Worm (Caenorhabditis elegans) whole organism, L1 larva: ENCODE data around the gene sam-4.
A peak's percentile ranks its signal among the peaks of the same experiment; 100 is the strongest.

Experiments
- C16A3.4 ChIP-seq: fragments of 150-350 bp; optimal IDR thresholded peaks from 2 replicates; lab custom pipeline; 2014; ENCODE audit warnings: missing biosample characterization, missing genetic modification characterization
- C34B4.2 ChIP-seq: sonication (generic microtip); optimal IDR thresholded peaks from 2 replicates; lab custom pipeline; 2017; ENCODE audit warnings: mild to moderate bottlenecking, missing genetic modification characterization, missing compliant biosample characterization
- alr-1 ChIP-seq: fragments of 200-800 bp; sonication (Bioruptor generic); optimal IDR thresholded peaks from 2 replicates; lab custom pipeline; 2018; ENCODE audit warnings: borderline replicate concordance, mild to moderate bottlenecking, missing genetic modification characterization, missing compliant biosample characterization
- aly-2 ChIP-seq: fragments of 150-350 bp; optimal IDR thresholded peaks from 2 replicates; lab custom pipeline; 2014; ENCODE audit warnings: missing biosample characterization, missing genetic modification characterization
- ceh-82 ChIP-seq, 3 experiments: fragments of 150-350 bp in 1 of 3; sonication (generic microtip) in 2 of 3; optimal IDR thresholded peaks; 2 replicates each; lab custom pipeline; 2014 to 2017; ENCODE audit warnings: missing biosample characterization in 3 of 3, missing genetic modification characterization in 3 of 3
- ceh-88 ChIP-seq: fragments of 200-800 bp; sonication (Bioruptor generic); IDR thresholded peaks from 2 replicates; pipeline ENCODE4 v1.3.6; 2022; ENCODE audit warnings: missing genetic modification characterization, missing compliant biosample characterization
- ceh-90 ChIP-seq: sonication (generic microtip); optimal IDR thresholded peaks from 2 replicates; lab custom pipeline; 2016; ENCODE audit warnings: missing genetic modification characterization, missing compliant biosample characterization
- dsc-1 ChIP-seq: sonication (generic microtip); optimal IDR thresholded peaks from 2 replicates; lab custom pipeline; 2016; ENCODE audit warnings: mild to moderate bottlenecking, missing genetic modification characterization, missing compliant biosample characterization
- efl-1 ChIP-seq, 4 experiments: fragments of 150-350 bp; optimal IDR thresholded peaks in 3 of 4; peaks in 1 of 4; 1 replicate in 1 of 4; 2 replicates in 3 of 4; lab custom pipeline; 2014; ENCODE audit warnings: missing biosample characterization in 2 of 4, missing genetic modification characterization in 2 of 4, missing genetic modification reagents in 2 of 4
- elt-2 ChIP-seq: sonication (generic microtip); optimal IDR thresholded peaks from 2 replicates; lab custom pipeline; 2016; ENCODE audit warnings: missing genetic modification characterization, mild to moderate bottlenecking, inconsistent platforms, missing compliant biosample characterization, missing genetic modification reagents
- elt-3 ChIP-seq, 6 experiments: fragments of 150-350 bp in 1 of 6; sonication (generic microtip); optimal IDR thresholded peaks; 2 replicates each; lab custom pipeline; 2017 to 2018; ENCODE audit warnings: missing biosample characterization in 6 of 6, missing genetic modification characterization in 6 of 6, inconsistent platforms in 1 of 6
- ets-5 ChIP-seq: fragments of 200-800 bp; sonication (Bioruptor generic); IDR thresholded peaks from 2 replicates; pipeline ENCODE4 v1.3.6; 2022; ENCODE audit warnings: missing genetic modification characterization, missing compliant biosample characterization
- fkh-10 ChIP-seq: sonication (generic microtip); optimal IDR thresholded peaks from 2 replicates; lab custom pipeline; 2017; ENCODE audit warnings: missing biosample characterization, missing genetic modification reagents, missing genetic modification characterization
- fkh-4 ChIP-seq: sonication (generic microtip); optimal IDR thresholded peaks from 2 replicates; lab custom pipeline; 2016; ENCODE audit warnings: missing compliant biosample characterization, missing genetic modification characterization, borderline replicate concordance
- fos-1 ChIP-seq: fragments of 150-350 bp; optimal IDR thresholded peaks from 2 replicates; lab custom pipeline; 2014; ENCODE audit warnings: missing biosample characterization, missing genetic modification characterization
- grh-1 ChIP-seq: fragments of 200-800 bp; sonication (Bioruptor generic); IDR thresholded peaks from 2 replicates; pipeline ENCODE4 v1.3.6; 2022; ENCODE audit warnings: missing genetic modification reagents, missing genetic modification characterization, missing compliant biosample characterization
- hlh-17 ChIP-seq: fragments of 200-800 bp; sonication (Bioruptor generic); optimal IDR thresholded peaks from 2 replicates; lab custom pipeline; 2018; ENCODE audit warnings: missing genetic modification characterization, mild to moderate bottlenecking, missing compliant biosample characterization, moderate library complexity, borderline replicate concordance
- hlh-4 ChIP-seq: sonication (generic microtip); optimal IDR thresholded peaks from 2 replicates; lab custom pipeline; 2016; ENCODE audit warnings: mild to moderate bottlenecking, missing genetic modification characterization, missing compliant biosample characterization
- irx-1 ChIP-seq: sonication (generic microtip); optimal IDR thresholded peaks from 2 replicates; lab custom pipeline; 2016; ENCODE audit warnings: missing genetic modification characterization, missing compliant biosample characterization
- jun-1 ChIP-seq: fragments of 150-350 bp; optimal IDR thresholded peaks from 2 replicates; lab custom pipeline; 2014; ENCODE audit warnings: missing biosample characterization, missing genetic modification reagents, missing genetic modification characterization
- lin-13 ChIP-seq: fragments of 150-350 bp; optimal IDR thresholded peaks from 2 replicates; lab custom pipeline; 2014; ENCODE audit warnings: missing biosample characterization, missing genetic modification reagents, missing genetic modification characterization
- lin-14 ChIP-seq: fragments of 200-800 bp; sonication (Bioruptor generic); optimal IDR thresholded peaks from 2 replicates; lab custom pipeline; 2018; ENCODE audit warnings: mild to moderate bottlenecking, missing genetic modification characterization, moderate library complexity, missing compliant biosample characterization
- lin-15B ChIP-seq: fragments of 150-350 bp; sonication (generic microtip); optimal IDR thresholded peaks from 3 replicates; lab custom pipeline; 2014; ENCODE audit warnings: missing biosample characterization, missing genetic modification characterization
- lin-35 ChIP-seq, 2 experiments: fragments of 150-350 bp; optimal IDR thresholded peaks; 2 replicates each; lab custom pipeline; 2014; ENCODE audit warnings: missing biosample characterization in 2 of 2, missing genetic modification characterization in 2 of 2, missing genetic modification reagents in 2 of 2
- lin-39 ChIP-seq: fragments of 150-350 bp; optimal IDR thresholded peaks from 2 replicates; lab custom pipeline; 2014; ENCODE audit warnings: missing biosample characterization, missing genetic modification reagents, missing genetic modification characterization
- lir-3 ChIP-seq: sonication (generic microtip); optimal IDR thresholded peaks from 2 replicates; lab custom pipeline; 2016; ENCODE audit warnings: mild to moderate bottlenecking, missing genetic modification characterization, moderate library complexity, missing compliant biosample characterization; ENCODE audit not compliant: poor library complexity
- lsy-2 ChIP-seq, 2 experiments: fragments of 150-350 bp; optimal IDR thresholded peaks; 2 replicates each; lab custom pipeline; 2014; ENCODE audit warnings: missing biosample characterization in 2 of 2, missing genetic modification characterization in 2 of 2
- mdl-1 ChIP-seq, 2 experiments: fragments of 150-350 bp; optimal IDR thresholded peaks; 2 replicates each; lab custom pipeline; 2014 to 2017; ENCODE audit warnings: missing biosample characterization in 2 of 2, missing genetic modification characterization in 2 of 2, inconsistent platforms in 1 of 2
- mef-2 ChIP-seq: fragments of 150-350 bp; optimal IDR thresholded peaks from 2 replicates; lab custom pipeline; 2014; ENCODE audit warnings: missing biosample characterization, missing genetic modification characterization
- mep-1 ChIP-seq: fragments of 150-350 bp; optimal IDR thresholded peaks from 2 replicates; lab custom pipeline; 2014; ENCODE audit warnings: missing biosample characterization, missing genetic modification characterization
- nhr-11 ChIP-seq: fragments of 150-350 bp; optimal IDR thresholded peaks from 2 replicates; lab custom pipeline; 2014; ENCODE audit warnings: missing biosample characterization, missing genetic modification characterization
- nhr-12 ChIP-seq: sonication (generic microtip); optimal IDR thresholded peaks from 2 replicates; lab custom pipeline; 2017; ENCODE audit warnings: missing biosample characterization, missing genetic modification characterization
- nhr-19 ChIP-seq: fragments of 200-800 bp; sonication (Bioruptor generic); conservative IDR thresholded peaks from 2 replicates; pipeline ENCODE4 v1.3.6; 2022; ENCODE audit warnings: missing genetic modification characterization, missing compliant biosample characterization
- nhr-20 ChIP-seq: sonication (generic microtip); optimal IDR thresholded peaks from 2 replicates; lab custom pipeline; 2016; ENCODE audit warnings: mild to moderate bottlenecking, missing genetic modification characterization, missing compliant biosample characterization
- nhr-237 ChIP-seq: fragments of 150-350 bp; optimal IDR thresholded peaks from 2 replicates; lab custom pipeline; 2014; ENCODE audit warnings: missing biosample characterization, missing genetic modification characterization
- nhr-47 ChIP-seq: sonication (generic microtip); optimal IDR thresholded peaks from 2 replicates; lab custom pipeline; 2016; ENCODE audit warnings: mild to moderate bottlenecking, missing genetic modification characterization, moderate library complexity, missing compliant biosample characterization
- nhr-76 ChIP-seq: sonication (generic microtip); optimal IDR thresholded peaks from 2 replicates; lab custom pipeline; 2017; ENCODE audit warnings: missing biosample characterization, missing genetic modification characterization
- nhr-77 ChIP-seq: fragments of 150-350 bp; optimal IDR thresholded peaks from 2 replicates; lab custom pipeline; 2014; ENCODE audit warnings: missing biosample characterization, missing genetic modification characterization
- nhr-85 ChIP-seq: sonication (generic microtip); peaks from one replicate; lab custom pipeline; 2016; ENCODE audit warnings: missing genetic modification characterization, inconsistent platforms, missing compliant biosample characterization
- pqm-1 ChIP-seq: sonication (generic microtip); optimal IDR thresholded peaks from 3 replicates; lab custom pipeline; 2017; ENCODE audit warnings: missing biosample characterization, missing genetic modification characterization
- rnt-1 ChIP-seq: sonication (generic microtip); optimal IDR thresholded peaks from 2 replicates; lab custom pipeline; 2016; ENCODE audit warnings: mild to moderate bottlenecking, missing genetic modification characterization, moderate library complexity, missing compliant biosample characterization
- snpc-4 ChIP-seq: fragments of 150-350 bp; optimal IDR thresholded peaks from 2 replicates; lab custom pipeline; 2014; ENCODE audit warnings: missing biosample characterization, missing genetic modification characterization
- snu-23 ChIP-seq: sonication (generic microtip); optimal IDR thresholded peaks from 2 replicates; lab custom pipeline; 2016; ENCODE audit warnings: missing genetic modification characterization, missing compliant biosample characterization
- sox-4 ChIP-seq: sonication (generic microtip); optimal IDR thresholded peaks from 2 replicates; lab custom pipeline; 2016; ENCODE audit warnings: missing genetic modification characterization, missing compliant biosample characterization
- sptf-1 ChIP-seq: fragments of 150-350 bp; optimal IDR thresholded peaks from 2 replicates; lab custom pipeline; 2014; ENCODE audit warnings: missing biosample characterization, missing genetic modification characterization
- sup-37 ChIP-seq: fragments of 200-800 bp; sonication (Bioruptor generic); optimal IDR thresholded peaks from 2 replicates; lab custom pipeline; 2018; ENCODE audit warnings: mild to moderate bottlenecking, missing genetic modification characterization, missing compliant biosample characterization
- tlp-1 ChIP-seq: fragments of 150-350 bp; optimal IDR thresholded peaks from 2 replicates; lab custom pipeline; 2014; ENCODE audit warnings: missing biosample characterization, missing genetic modification characterization
- unc-130 ChIP-seq: fragments of 150-350 bp; optimal IDR thresholded peaks from 2 replicates; lab custom pipeline; 2017; ENCODE audit warnings: missing biosample characterization, missing genetic modification characterization, inconsistent platforms
- unc-62 ChIP-seq: fragments of 150-350 bp; optimal IDR thresholded peaks from 2 replicates; lab custom pipeline; 2014; ENCODE audit warnings: missing biosample characterization, missing genetic modification reagents, missing genetic modification characterization
- unc-98 ChIP-seq: fragments of 200-800 bp; sonication (Bioruptor generic); IDR thresholded peaks from 2 replicates; pipeline ENCODE4 v1.3.6; 2022; ENCODE audit warnings: missing genetic modification characterization, missing compliant biosample characterization
- xbp-1 ChIP-seq: sonication (generic microtip); optimal IDR thresholded peaks from 2 replicates; lab custom pipeline; 2016; ENCODE audit warnings: missing genetic modification characterization, missing compliant biosample characterization
- zag-1 ChIP-seq: fragments of 150-350 bp; optimal IDR thresholded peaks from 2 replicates; lab custom pipeline; 2014; ENCODE audit warnings: missing biosample characterization, missing genetic modification characterization
- zip-4 ChIP-seq: fragments of 200-800 bp; sonication (Bioruptor generic); optimal IDR thresholded peaks from 2 replicates; lab custom pipeline; 2018; ENCODE audit warnings: mild to moderate bottlenecking, missing genetic modification characterization, moderate library complexity, missing compliant biosample characterization
- ztf-11 ChIP-seq, 2 experiments: sonication (generic microtip); optimal IDR thresholded peaks; 2 replicates each; lab custom pipeline; 2016 to 2017; ENCODE audit warnings: missing genetic modification characterization in 2 of 2, missing biosample characterization in 1 of 2, missing compliant biosample characterization in 1 of 2

The sam-4 gene

ce11 chrII:5619298-5619697 lies 29.8 kb downstream of the sam-4 start, which contains the start of gene dhs-6:
TSS of gene dhs-6 (minus strand) at chrII:5619319.
- TF ChIP-seq xbp-1 (tag; lab: Kevin White, UChicago) (no peak), lin-15B (no peak), fkh-4 (tag; lab: Kevin White, UChicago) (no peak), sptf-1 (tag; lab: Kevin White, UChicago) (no peak), zip-4 (GFP tag; lab: Kevin White, UChicago) (no peak), mep-1 (tag; lab: Kevin White, UChicago) (no peak), nhr-11 (tag; lab: Kevin White, UChicago) (no peak), nhr-47 (tag; lab: Kevin White, UChicago) (no peak), lin-39 (tag; lab: Kevin White, UChicago) (no peak), nhr-76 (tag; lab: Kevin White, UChicago) (no peak), lsy-2 (tag; optimal IDR thresholded peaks at IDR 0.05; lab: Kevin White, UChicago) (peak in 1 of 2 experiments; percentile 6), mdl-1 (tag; optimal IDR thresholded peaks at IDR 0.05; lab: Kevin White, UChicago) (no peak), sup-37 (GFP tag; lab: Kevin White, UChicago) (no peak), alr-1 (tag; lab: Kevin White, UChicago) (no peak), snpc-4 (tag; lab: Kevin White, UChicago) (no peak), elt-3 (tag; optimal IDR thresholded peaks at IDR 0.05; lab: Kevin White, UChicago) (peak in 2 of 6 experiments; percentile 6 to 18), nhr-85 (tag; lab: Kevin White, UChicago) (peak; percentile 56), jun-1 (tag; lab: Kevin White, UChicago) (no peak), lin-14 (GFP tag; lab: Kevin White, UChicago) (peak; percentile 18), lin-35 (GFP tag; optimal IDR thresholded peaks at IDR 0.05; lab: Kevin White, UChicago) (no peak), tlp-1 (tag; lab: Kevin White, UChicago) (no peak), sox-4 (tag; lab: Kevin White, UChicago) (no peak), dsc-1 (tag; lab: Kevin White, UChicago) (no peak), aly-2 (tag; lab: Kevin White, UChicago) (no peak), nhr-19 (GFP tag; lab: Robert Waterston, UW) (no peak), zag-1 (tag; lab: Kevin White, UChicago) (no peak), lin-13 (GFP tag; lab: Kevin White, UChicago) (no peak), grh-1 (GFP tag; lab: Robert Waterston, UW) (no peak), ets-5 (GFP tag; lab: Robert Waterston, UW) (no peak), fos-1 (no peak), mef-2 (no peak), efl-1 (optimal IDR thresholded peaks at IDR 0.05; lab: Kevin White, UChicago) (no peak), efl-1 (GFP tag; optimal IDR thresholded peaks at IDR 0.05 in 1 of 2; lab: Kevin White, UChicago) (no peak), unc-98 (GFP tag; lab: Robert Waterston, UW) (no peak), C34B4.2 (tag; lab: Kevin White, UChicago) (no peak), rnt-1 (tag; lab: Kevin White, UChicago) (no peak), nhr-20 (peak; percentile 77), ceh-82 (tag; optimal IDR thresholded peaks at IDR 0.05; lab: Kevin White, UChicago) (no peak), irx-1 (tag; lab: Kevin White, UChicago) (no peak), nhr-12 (tag; lab: Kevin White, UChicago) (no peak), unc-130 (tag; lab: Kevin White, UChicago) (no peak), C16A3.4 (tag; lab: Kevin White, UChicago) (peak; percentile 15), ceh-90 (no peak), ceh-88 (no peak), ztf-11 (tag; optimal IDR thresholded peaks at IDR 0.05; lab: Kevin White, UChicago) (no peak), hlh-4 (tag; lab: Kevin White, UChicago) (no peak), lir-3 (tag; lab: Kevin White, UChicago) (no peak), hlh-17 (no peak), pqm-1 (tag; lab: Kevin White, UChicago) (no peak), unc-62 (GFP tag; lab: Kevin White, UChicago) (no peak), fkh-10 (GFP tag; lab: Kevin White, UChicago) (no peak), nhr-77 (tag; lab: Kevin White, UChicago) (no peak), elt-2 (tag; lab: Kevin White, UChicago) (peak; percentile 20), snu-23 (GFP tag; lab: Kevin White, UChicago) (peak; percentile 1), nhr-237 (tag; lab: Kevin White, UChicago) (no peak)
